Worm (Caenorhabditis elegans): ENCODE results near the gene spin-3.

Gene spin-3

DNA sequence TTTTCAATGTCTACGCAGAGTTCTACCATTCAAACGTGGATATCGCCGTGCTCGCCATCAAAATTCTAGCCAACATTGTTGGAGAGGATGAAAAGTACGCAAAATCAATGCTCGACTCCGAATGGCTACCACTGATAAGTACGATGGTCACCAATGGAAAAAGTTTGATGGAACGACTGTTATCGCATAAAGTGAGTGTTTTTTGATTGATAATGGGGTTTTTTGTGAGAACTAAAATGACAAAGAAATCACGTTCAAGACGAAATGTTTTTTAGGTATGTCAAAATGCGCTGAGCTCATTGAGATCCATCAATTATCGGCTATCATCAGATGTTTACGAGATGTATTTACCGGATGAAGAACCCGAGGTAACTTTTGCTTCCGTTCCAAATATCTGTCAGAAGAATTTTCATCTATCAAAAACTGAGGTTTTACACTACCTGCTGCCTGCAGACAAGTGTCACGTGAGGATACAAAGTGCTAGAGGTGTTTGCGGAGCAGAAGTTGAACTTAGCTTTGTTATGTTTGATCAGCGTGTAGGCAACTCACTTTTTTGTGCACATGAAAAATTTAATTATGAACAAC is 23.8 kb upstream of the spin-3 start:
- TF ChIP-seq jun-1 (tag; optimal IDR thresholded peaks at IDR 0.05) = peak; percentile 7
- no peak for TF ChIP-seq ZK546.5 (tag; optimal IDR thresholded peaks at IDR 0.05)
- peak; percentile 80 for TF ChIP-seq elt-2 (tag; optimal IDR thresholded peaks at IDR 0.05)
- peak; percentile 22 for TF ChIP-seq nfya-1 (tag; optimal IDR thresholded peaks at IDR 0.05; ENCODE audit: insufficient read depth)
- no peak for TF ChIP-seq ceh-28 (tag; optimal IDR thresholded peaks at IDR 0.05)
- TF ChIP-seq pha-4 (tag; optimal IDR thresholded peaks at IDR 0.05) = no peak
- TF ChIP-seq ztf-4 (tag; optimal IDR thresholded peaks at IDR 0.05) = no peak

DNA sequence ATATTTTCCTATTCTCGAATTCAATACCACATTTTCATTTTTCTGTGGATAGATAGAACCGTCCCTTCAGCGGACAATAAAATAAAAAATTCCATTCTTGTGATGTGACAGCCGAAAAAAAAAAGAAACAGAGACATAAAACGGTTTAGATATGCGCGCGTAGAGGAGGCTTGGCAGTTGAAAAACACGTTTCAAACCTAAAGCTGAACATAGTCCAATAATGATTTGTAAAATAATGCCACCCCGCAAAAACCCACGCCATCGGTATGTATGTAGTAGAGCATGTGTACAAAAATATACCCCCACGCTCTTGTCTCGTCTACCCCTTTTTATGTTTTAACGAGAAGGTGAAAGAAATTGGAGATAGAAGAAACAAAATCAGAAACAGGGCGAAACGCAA is 21.4 kb upstream of the spin-3 start:
- TF ChIP-seq ztf-11 (tag; optimal IDR thresholded peaks at IDR 0.05) (no peak), elt-2 (tag; optimal IDR thresholded peaks at IDR 0.05) (peak; percentile 11), ztf-4 (tag; optimal IDR thresholded peaks at IDR 0.05) (no peak), ama-1 (optimal IDR thresholded peaks at IDR 0.05) (peak; percentile 94), egl-5 (tag; optimal IDR thresholded peaks at IDR 0.05) (peak; percentile 9)

DNA sequence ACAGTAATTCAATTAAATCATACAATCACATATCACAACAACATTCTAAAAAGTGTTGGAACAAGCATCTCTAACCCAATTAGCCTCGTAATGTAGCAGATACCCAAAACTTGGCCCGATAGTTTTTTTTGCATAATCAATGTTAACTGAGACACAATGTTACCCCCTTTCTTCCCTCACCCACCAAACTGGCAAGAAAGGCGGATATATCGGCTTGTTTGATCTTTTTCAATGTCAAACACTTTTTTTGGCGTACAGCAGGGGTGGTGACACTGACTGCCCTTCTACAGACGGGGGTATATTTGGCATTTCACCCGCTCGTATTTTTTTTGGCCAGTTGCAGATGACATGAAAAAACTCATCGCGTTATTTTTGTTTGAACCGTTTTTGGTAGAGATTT is 20.0 kb upstream of the spin-3 start:
- TF ChIP-seq unc-39 (tag; optimal IDR thresholded peaks at IDR 0.05) = no peak
- peak; percentile 72 for TF ChIP-seq nhr-25 (tag; optimal IDR thresholded peaks at IDR 0.05)

DNA sequence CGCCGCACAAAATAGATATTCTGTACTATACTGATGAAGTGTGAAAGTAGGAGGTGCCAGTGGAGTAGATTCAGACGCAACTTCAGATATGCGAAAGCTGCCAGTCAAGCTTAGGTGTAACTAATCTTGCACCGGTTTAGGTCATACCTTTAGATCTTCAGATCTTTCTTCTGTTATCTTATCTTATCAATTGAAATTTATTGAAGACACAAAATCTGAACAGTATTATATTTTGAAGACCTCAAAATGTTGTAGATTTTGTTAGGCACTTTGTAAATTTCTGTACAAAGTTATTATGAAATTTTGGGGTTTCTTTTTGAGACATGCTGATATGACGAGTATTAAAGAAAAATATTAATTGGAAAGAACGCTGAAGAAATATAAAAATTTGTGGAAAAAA is 17.4 kb upstream of the spin-3 start:
- peak in 1 of 3 experiments; percentile 48 for TF ChIP-seq elt-3 (tag; optimal IDR thresholded peaks at IDR 0.05)
- no peak for TF ChIP-seq ztf-4 (tag; optimal IDR thresholded peaks at IDR 0.05)

DNA sequence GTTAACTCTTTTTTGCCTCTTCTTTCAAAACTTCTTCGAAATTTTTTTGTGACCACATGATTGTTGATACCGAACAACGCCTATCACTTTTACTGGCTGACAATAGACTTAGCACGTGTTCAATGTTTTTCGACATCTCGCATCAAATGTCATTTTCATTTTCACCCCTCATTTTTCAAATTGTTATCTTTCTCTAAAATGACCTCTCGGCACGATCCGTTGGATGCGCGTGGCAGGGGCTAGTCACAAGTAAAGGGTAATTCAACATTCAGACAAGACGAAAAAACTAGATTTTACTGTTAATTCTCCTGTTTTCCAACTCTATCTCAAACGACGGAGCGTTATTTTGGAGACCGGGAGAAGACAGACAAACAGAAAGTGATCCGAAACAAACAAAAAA is 16.6 kb upstream of the spin-3 start, which contains the start of gene F17H10.2:
F17H10.2 (plus strand) TSS at position 316 of the 400 bp plus-strand sequence.
- TF ChIP-seq nhr-25 (tag; optimal IDR thresholded peaks at IDR 0.05) = peak; percentile 63
- peak; percentile 12 for TF ChIP-seq nhr-43 (tag; optimal IDR thresholded peaks at IDR 0.05; ENCODE audit: poor library complexity, severe bottlenecking)
- TF ChIP-seq mdl-1 (tag; optimal IDR thresholded peaks at IDR 0.05) = no peak

DNA sequence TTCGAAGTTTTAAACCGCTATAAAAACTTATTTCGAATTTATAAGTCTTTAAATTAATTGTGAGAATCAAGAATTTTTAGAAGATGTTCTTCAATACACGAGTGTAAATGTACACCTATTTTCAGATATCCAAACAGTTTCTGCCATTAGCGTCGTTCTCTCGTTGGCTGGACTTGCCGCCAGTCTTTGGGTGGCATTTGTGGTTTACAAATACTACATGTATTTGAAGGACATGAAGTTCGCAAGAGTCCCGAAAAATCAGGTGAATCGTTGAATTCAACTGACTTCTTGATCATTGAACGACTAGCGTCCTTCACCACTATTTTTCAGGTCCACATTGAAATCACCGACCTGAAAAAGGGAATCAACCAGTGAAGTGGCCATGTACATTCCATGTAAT is 14.4 kb upstream of the spin-3 start:
- TF ChIP-seq fkh-10 (GFP tag; optimal IDR thresholded peaks at IDR 0.05) (no peak), elt-1 (tag; optimal IDR thresholded peaks at IDR 0.05) (no peak), pqm-1 (tag; optimal IDR thresholded peaks at IDR 0.05) (no peak), ZK546.5 (tag; optimal IDR thresholded peaks at IDR 0.05) (no peak), nfya-1 (tag; optimal IDR thresholded peaks at IDR 0.05; ENCODE audit: insufficient read depth) (no peak), nhr-23 (tag; optimal IDR thresholded peaks at IDR 0.05) (no peak), daf-12 (tag; optimal IDR thresholded peaks at IDR 0.05) (no peak), nhr-77 (tag; optimal IDR thresholded peaks at IDR 0.05) (no peak), fos-1 (tag; optimal IDR thresholded peaks at IDR 0.05) (no peak), ztf-11 (tag; optimal IDR thresholded peaks at IDR 0.05) (no peak), ama-1 (optimal IDR thresholded peaks at IDR 0.05) (no peak), elt-3 (tag; optimal IDR thresholded peaks at IDR 0.05) (no peak), nhr-25 (tag; optimal IDR thresholded peaks at IDR 0.05) (no peak), egl-27 (tag; optimal IDR thresholded peaks at IDR 0.05) (no peak), lin-39 (tag; optimal IDR thresholded peaks at IDR 0.05) (no peak), eor-1 (tag; optimal IDR thresholded peaks at IDR 0.05) (no peak), nhr-11 (tag; optimal IDR thresholded peaks at IDR 0.05) (no peak), ceh-16 (tag; optimal IDR thresholded peaks at IDR 0.05) (no peak), pha-4 (tag; optimal IDR thresholded peaks at IDR 0.05) (no peak), nhr-67 (tag; optimal IDR thresholded peaks at IDR 0.05) (no peak)

DNA sequence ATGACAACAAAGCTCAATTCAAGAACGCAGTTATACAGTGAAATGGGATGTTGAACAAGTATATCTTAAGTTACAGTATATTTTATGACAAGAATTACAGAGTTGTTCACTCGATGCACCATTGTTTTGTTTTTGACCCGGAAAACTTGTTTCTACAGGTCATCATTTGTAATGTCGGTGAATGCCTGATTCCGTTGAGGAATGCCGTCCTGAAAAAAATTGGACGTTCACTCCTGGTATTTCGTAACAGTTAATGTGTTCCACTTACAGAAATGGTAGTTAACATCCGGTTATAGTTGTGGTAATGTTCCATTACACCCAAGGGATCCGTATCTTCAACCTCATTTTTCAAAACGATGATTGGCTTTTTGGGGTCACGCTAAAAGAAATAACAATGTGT is 13.7 kb upstream of the spin-3 start:
- TF ChIP-seq sea-2 (GFP tag; optimal IDR thresholded peaks at IDR 0.05) (no peak), mdl-1 (tag; optimal IDR thresholded peaks at IDR 0.05) (no peak), nhr-12 (tag; optimal IDR thresholded peaks at IDR 0.05) (no peak)

Data from whole organism, L3 larva.